Worm (Caenorhabditis elegans) whole organism, midembryonic: ENCODE results near the gene C27F2.10.

ENCODE experiments used
- T22C8.4 ChIP-seq: fragments of 200-800 bp; sonication (Bioruptor generic); IDR thresholded peaks from 2 replicates; pipeline ENCODE4 v1.3.6; 2022; ENCODE audit warnings: missing genetic modification characterization, missing compliant biosample characterization
- cog-1 ChIP-seq: sonication (generic microtip); optimal IDR thresholded peaks from 2 replicates; lab custom pipeline; 2016; ENCODE audit warnings: missing genetic modification characterization, missing compliant biosample characterization
- flt-1 ChIP-seq: fragments of 200-800 bp; sonication (Bioruptor generic); IDR thresholded peaks from 2 replicates; pipeline ENCODE4 v1.3.6; 2022; ENCODE audit warnings: missing genetic modification characterization, missing compliant biosample characterization
- klf-2 ChIP-seq: fragments of 200-800 bp; sonication (Bioruptor generic); conservative IDR thresholded peaks from 2 replicates; pipeline ENCODE4 v1.3.6; 2022; ENCODE audit warnings: missing genetic modification reagents, missing genetic modification characterization, missing compliant biosample characterization
- med-1 ChIP-seq: sonication (generic microtip); optimal IDR thresholded peaks from 2 replicates; lab custom pipeline; 2017; ENCODE audit warnings: missing genetic modification characterization, mild to moderate bottlenecking, missing compliant biosample characterization, antibody characterized with exemption, missing genetic modification reagents; ENCODE audit not compliant: insufficient read depth
- ref-1 ChIP-seq: fragments of 200-800 bp; sonication (Bioruptor generic); conservative IDR thresholded peaks from 2 replicates; pipeline ENCODE4 v1.3.6; 2022; ENCODE audit warnings: missing genetic modification reagents, missing genetic modification characterization, missing compliant biosample characterization
- tab-1 ChIP-seq: fragments of 200-800 bp; sonication (Bioruptor generic); IDR thresholded peaks from 2 replicates; pipeline ENCODE4 v1.3.6; 2022; ENCODE audit warnings: missing genetic modification characterization, missing compliant biosample characterization
- ztf-23 ChIP-seq: fragments of 200-800 bp; sonication (Bioruptor generic); IDR thresholded peaks from 2 replicates; pipeline ENCODE4 v1.3.6; 2022; ENCODE audit warnings: missing genetic modification reagents, missing genetic modification characterization, missing compliant biosample characterization
- ztf-29 ChIP-seq: fragments of 200-800 bp; sonication (Bioruptor generic); IDR thresholded peaks from 2 replicates; pipeline ENCODE4 v1.3.6; 2022; ENCODE audit warnings: missing genetic modification reagents, missing genetic modification characterization, missing compliant biosample characterization

The C27F2.10 gene

DNA sequence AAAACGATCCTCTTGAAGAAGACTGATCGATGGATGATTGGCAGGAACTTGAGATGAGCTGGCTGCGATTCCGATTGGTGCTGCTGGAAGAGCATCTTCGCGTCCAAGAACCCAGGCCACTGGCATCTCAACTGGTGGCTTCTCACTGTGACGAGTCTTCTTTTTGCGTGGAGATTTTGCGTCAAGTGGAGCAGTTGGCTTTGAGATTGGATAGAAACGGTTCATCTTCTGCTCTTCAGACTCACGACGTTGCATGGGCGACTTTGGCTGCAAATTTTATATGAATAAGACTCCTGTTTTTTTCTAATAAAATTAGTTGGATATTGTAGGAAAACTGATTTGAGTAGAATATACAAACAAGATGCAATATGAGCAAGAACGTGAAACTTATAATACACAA, 24.0 kb upstream of the C27F2.10 start:
- TF ChIP-seq ztf-23 (GFP tag; lab: Robert Waterston, UW) (no peak), cog-1 (tag; lab: Kevin White, UChicago) (no peak), med-1 (GFP tag; lab: Kevin White, UChicago) (no peak)

DNA sequence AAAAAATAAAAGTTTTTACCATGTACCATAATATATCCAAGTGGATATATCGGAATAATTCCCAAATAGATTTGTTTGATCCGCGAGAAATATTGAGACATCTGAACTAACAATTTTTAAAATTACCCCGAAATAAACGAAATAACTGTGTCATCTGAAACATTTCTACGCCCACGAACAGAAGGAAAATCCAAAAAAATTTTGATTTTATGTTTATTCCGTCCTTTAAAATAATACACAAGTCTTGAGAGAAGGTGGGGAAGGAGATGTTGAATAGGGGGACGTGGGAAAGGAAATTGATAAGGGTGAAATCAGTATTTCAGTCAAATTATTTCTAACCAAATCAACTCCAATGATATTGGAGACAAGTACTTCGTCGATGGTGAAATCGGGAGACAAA, 22.0 kb upstream of the C27F2.10 start, which contains the start of gene R144.11:
TSS of gene R144.11 (minus strand) at position 101 of the 400 bp plus-strand sequence.
- TF ChIP-seq med-1 (GFP tag; lab: Kevin White, UChicago) (no peak), ref-1 (GFP tag; lab: Robert Waterston, UW) (no peak)

DNA sequence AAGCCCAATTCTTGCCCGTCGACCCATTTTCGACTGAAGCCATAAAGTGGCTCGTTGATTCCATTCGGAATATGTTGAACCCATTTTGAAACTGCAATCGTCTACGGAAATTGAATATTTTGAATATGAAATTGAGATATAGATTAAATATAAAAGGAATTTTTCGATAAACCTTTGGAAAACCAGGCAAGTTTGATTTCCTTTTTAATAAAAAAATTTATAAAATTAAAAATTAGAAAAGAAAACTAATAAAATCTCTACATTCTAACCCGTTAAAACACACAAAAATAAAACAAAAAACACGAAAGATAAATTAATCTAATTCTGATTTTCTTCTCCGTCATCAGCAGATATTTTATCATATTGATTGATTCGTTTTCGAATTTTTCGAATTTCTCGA, 20.2 kb upstream of the C27F2.10 start, which contains the start of gene R144.12:
TSS of gene R144.12 (minus strand) at position 101 of the 400 bp plus-strand sequence.
- TF ChIP-seq T22C8.4, result no peak
- no peak for TF ChIP-seq cog-1 (tag; lab: Kevin White, UChicago)
- TF ChIP-seq tab-1 (GFP tag; lab: Robert Waterston, UW), result no peak
- TF ChIP-seq ztf-23 (GFP tag; lab: Robert Waterston, UW), result no peak
- no peak for TF ChIP-seq ztf-29 (GFP tag; lab: Robert Waterston, UW)
- no peak for TF ChIP-seq med-1 (GFP tag; lab: Kevin White, UChicago)
- no peak for TF ChIP-seq ref-1 (GFP tag; lab: Robert Waterston, UW)
- no peak for TF ChIP-seq flt-1 (GFP tag; lab: Robert Waterston, UW)
- TF ChIP-seq klf-2 (GFP tag; lab: Robert Waterston, UW), result no peak

- TF ChIP-seq ztf-29 (GFP tag; lab: Robert Waterston, UW) (no peak), T22C8.4 (no peak), flt-1 (GFP tag; lab: Robert Waterston, UW) (no peak), klf-2 (GFP tag; lab: Robert Waterston, UW) (no peak), cog-1 (tag; lab: Kevin White, UChicago) (no peak), ref-1 (GFP tag; lab: Robert Waterston, UW) (no peak), tab-1 (GFP tag; lab: Robert Waterston, UW) (no peak), med-1 (GFP tag; lab: Kevin White, UChicago) (no peak), ztf-23 (GFP tag; lab: Robert Waterston, UW) (no peak)
Observed at ce11 chrIII:5004621-5005020, 17.9 kb upstream of the C27F2.10 start, which contains the start of gene R144.6. Gene R144.6 (minus strand): TSS chrIII:5004721.

DNA sequence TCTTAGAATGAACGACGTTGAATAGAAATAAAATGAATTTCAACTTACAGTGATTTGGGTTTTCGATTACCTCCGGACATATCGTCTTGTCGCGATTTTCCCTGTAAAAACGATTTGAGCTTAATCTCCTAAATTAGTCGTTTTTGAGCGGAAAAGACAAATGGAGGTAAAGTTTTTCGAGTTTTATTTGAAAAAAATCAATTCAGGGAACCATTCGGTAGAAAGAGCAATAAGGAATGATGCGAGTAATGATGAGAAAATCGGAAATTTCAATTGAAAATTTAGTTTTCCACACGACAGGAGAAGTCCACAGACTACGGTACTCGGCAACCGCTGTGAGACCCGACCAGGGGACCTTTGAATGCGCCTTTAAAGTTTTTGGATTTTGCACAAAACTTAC, 15.5 kb upstream of the C27F2.10 start, which contains the start of gene R144.10:
TSS of gene R144.10 (minus strand) at position 101 of the 400 bp plus-strand sequence.
- no peak for TF ChIP-seq T22C8.4
- TF ChIP-seq klf-2 (GFP tag; lab: Robert Waterston, UW), result no peak
- TF ChIP-seq ztf-29 (GFP tag; lab: Robert Waterston, UW), result no peak
- TF ChIP-seq med-1 (GFP tag; lab: Kevin White, UChicago), result no peak
- no peak for TF ChIP-seq flt-1 (GFP tag; lab: Robert Waterston, UW)
- no peak for TF ChIP-seq ztf-23 (GFP tag; lab: Robert Waterston, UW)
- no peak for TF ChIP-seq ref-1 (GFP tag; lab: Robert Waterston, UW)

DNA sequence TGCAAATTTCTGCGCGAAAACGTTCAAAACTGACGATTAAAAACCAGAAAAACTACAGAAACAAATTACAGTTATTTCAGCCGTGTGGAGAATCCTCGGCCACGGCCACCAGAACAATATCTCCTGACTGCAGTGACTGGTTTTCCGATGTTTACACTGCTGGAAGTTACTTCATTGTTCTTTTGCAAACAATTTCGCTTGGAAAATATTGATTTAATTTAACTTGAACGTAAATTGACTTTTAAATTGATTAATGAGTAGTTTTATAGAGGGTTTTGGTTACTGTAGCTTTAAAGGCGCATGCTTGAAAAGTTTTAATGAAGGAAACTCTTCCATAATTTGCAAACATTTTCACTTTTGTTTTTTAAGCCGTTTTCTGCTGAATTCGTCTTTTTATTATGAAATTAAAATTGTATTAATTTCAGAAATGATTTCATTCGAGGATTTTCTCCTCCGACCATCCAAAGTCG, 12.3 kb upstream of the C27F2.10 start, which contains the start of gene smcr-8:
TSS of gene smcr-8 (plus strand) at position 420 of the 470 bp plus-strand sequence.
- TF ChIP-seq flt-1 (GFP tag; lab: Robert Waterston, UW), result no peak
- no peak for TF ChIP-seq med-1 (GFP tag; lab: Kevin White, UChicago)
- no peak for TF ChIP-seq klf-2 (GFP tag; lab: Robert Waterston, UW)
- TF ChIP-seq cog-1 (tag; lab: Kevin White, UChicago), result no peak
- no peak for TF ChIP-seq ztf-29 (GFP tag; lab: Robert Waterston, UW)
- no peak for TF ChIP-seq T22C8.4
- no peak for TF ChIP-seq ref-1 (GFP tag; lab: Robert Waterston, UW)
- no peak for TF ChIP-seq tab-1 (GFP tag; lab: Robert Waterston, UW)
- TF ChIP-seq ztf-23 (GFP tag; lab: Robert Waterston, UW), result no peak

ce11 chrIII:4998111-4998859, 11.6 kb upstream of the C27F2.10 start, which contains the start of gene tmem-131:
Gene tmem-131 (minus strand): TSS chrIII:4998161.
- TF ChIP-seq cog-1 (tag; lab: Kevin White, UChicago) (no peak), T22C8.4 (peak; percentile 57; the same call in 1 of the 2 replicates)

ce11 chrIII:4987666-4988065, 968 bp upstream of the C27F2.10 start:
- TF ChIP-seq cog-1 (tag; lab: Kevin White, UChicago) (no peak), T22C8.4 (no peak), flt-1 (GFP tag; lab: Robert Waterston, UW) (no peak), ztf-29 (GFP tag; lab: Robert Waterston, UW) (no peak), ztf-23 (GFP tag; lab: Robert Waterston, UW) (no peak), klf-2 (GFP tag; lab: Robert Waterston, UW) (no peak), tab-1 (GFP tag; lab: Robert Waterston, UW) (no peak), ref-1 (GFP tag; lab: Robert Waterston, UW) (no peak), med-1 (GFP tag; lab: Kevin White, UChicago) (no peak)

DNA sequence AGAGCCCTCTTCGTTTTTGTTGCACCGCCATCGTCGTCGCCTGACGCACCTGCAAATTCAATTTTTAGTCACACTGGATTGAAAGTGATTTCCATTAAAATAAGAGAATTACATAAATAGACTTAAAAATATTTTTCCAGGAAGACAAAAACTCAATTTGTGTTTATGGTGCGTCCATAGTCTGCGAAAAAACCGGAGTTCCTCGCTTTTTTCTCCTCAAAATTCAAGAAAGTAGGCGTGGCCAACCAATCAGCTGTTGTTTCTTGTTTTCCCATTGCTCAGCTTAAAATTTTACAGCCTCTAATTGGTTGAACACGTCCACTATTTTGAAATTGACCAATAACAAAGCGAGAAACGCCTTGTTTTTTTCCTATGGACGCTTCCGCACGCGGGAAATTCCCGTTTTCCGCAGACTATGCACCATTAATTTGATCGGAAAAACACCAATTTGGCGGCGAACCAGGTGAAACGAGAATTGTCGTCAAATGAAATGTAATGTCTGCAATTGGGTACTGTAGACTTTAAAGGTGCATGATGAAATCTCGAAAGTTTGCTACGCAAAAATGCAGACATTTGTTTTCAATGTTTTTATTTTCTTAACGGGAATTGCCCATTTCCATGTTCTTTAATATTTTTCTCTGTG, 2.1 kb downstream of the C27F2.10 start, which contains the start of gene C27F2.7:
TSS of gene C27F2.7 (minus strand) at position 51 of the 643 bp plus-strand sequence.
- TF ChIP-seq flt-1 (GFP tag; lab: Robert Waterston, UW) (no peak), klf-2 (GFP tag; lab: Robert Waterston, UW) (no peak), T22C8.4 (no peak), med-1 (GFP tag; lab: Kevin White, UChicago) (no peak), ztf-23 (GFP tag; lab: Robert Waterston, UW) (no peak), ref-1 (GFP tag; lab: Robert Waterston, UW) (no peak), tab-1 (GFP tag; lab: Robert Waterston, UW) (no peak), ztf-29 (GFP tag; lab: Robert Waterston, UW) (no peak), cog-1 (tag; lab: Kevin White, UChicago) (no peak)
